Worm (Caenorhabditis elegans) whole organism, L4/young adult: ENCODE data around the gene fbxa-176.

Experiments
- W03F9.2 ChIP-seq: fragments of 150-350 bp; optimal IDR thresholded peaks from 2 replicates; lab custom pipeline; 2014; ENCODE audit warnings: missing biosample characterization, missing genetic modification characterization
- dao-5 ChIP-seq: sonication (generic microtip); optimal IDR thresholded peaks from 2 replicates; lab custom pipeline; 2016; ENCODE audit warnings: missing genotype, missing genetic modification characterization, moderate library complexity, missing compliant biosample characterization

DNA sequence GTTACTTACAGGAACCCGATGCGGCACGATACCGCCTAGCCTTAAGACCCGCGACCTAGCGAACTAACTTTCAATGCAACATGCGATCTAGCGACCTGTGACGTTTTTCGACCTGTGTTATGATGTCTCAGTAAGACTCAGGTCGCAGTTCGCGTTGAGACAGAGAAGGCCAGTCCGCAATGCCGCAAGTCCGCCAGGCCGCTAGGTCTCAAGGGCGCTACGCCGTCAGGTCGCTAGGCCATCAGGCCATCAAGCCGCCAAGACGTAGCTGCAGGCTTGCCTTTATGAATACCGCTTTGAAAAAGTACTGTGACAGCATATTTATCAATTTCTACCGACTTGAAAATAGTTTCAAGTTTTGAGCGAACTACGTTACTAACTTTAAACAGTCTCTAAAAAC, 46.2 kb downstream of the fbxa-176 start:
- TF ChIP-seq dao-5 (tag; lab: Kevin White, UChicago), result no peak
- no peak for TF ChIP-seq W03F9.2
